Worm (Caenorhabditis elegans): ENCODE results near the gene R11G1.7.

- no peak for TF ChIP-seq rcor-1 (GFP tag; IDR thresholded peaks at IDR 0.05)
- TF ChIP-seq ceh-79 (tag; optimal IDR thresholded peaks at IDR 0.05): no peak
- TF ChIP-seq ceh-58 (GFP tag; IDR thresholded peaks at IDR 0.05): no peak
- no peak for TF ChIP-seq ZK185.1 (tag; optimal IDR thresholded peaks at IDR 0.05; ENCODE audit: poor library complexity, severe bottlenecking)
- no peak for TF ChIP-seq fkh-3 (tag; optimal IDR thresholded peaks at IDR 0.05)
- no peak for TF ChIP-seq nfya-2 (GFP tag; IDR thresholded peaks at IDR 0.05)
- TF ChIP-seq ama-1 (optimal IDR thresholded peaks at IDR 0.05): no peak
- TF ChIP-seq ama-1 (GFP tag; optimal IDR thresholded peaks at IDR 0.05): no peak
- no peak for TF ChIP-seq lag-1 (GFP tag; IDR thresholded peaks at IDR 0.05)
- no peak for TF ChIP-seq Y79H2A.3 (GFP tag; conservative IDR thresholded peaks at IDR 0.05)
- no peak for TF ChIP-seq tbx-9 (tag; optimal IDR thresholded peaks at IDR 0.05; ENCODE audit: borderline replicate concordance)
- TF ChIP-seq unc-62 (GFP tag; optimal IDR thresholded peaks at IDR 0.05): no peak
- no peak for TF ChIP-seq ccch-3 (GFP tag; optimal IDR thresholded peaks at IDR 0.05)
Measured at ce11 chrX:3634782-3635181, 21.3 kb upstream of the R11G1.7 start.

Data from whole organism, young adult.